Fruit fly (Drosophila melanogaster): Measurements from ENCODE around the gene CG14568.

Gene CG14568

DNA sequence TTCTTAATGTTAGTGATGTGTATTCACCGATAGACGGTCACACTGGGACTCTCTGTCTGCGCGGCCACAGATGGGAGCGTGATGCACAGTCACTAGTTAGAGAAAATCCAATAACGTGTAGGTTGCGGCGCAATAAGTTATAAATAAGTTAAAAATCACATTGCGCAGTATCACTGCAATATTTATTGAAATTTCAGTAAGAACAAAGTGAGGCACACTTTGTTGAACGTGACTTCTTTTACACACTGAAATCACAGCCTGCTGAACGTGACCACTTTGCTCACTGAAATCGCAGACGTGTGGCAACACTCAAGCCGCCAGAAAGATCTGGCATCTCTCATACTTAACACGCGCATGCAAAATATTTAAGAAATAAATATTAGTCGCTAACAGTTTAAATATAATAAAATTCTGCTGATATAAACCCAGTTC, 4.7 kb downstream of the CG14568 start, which contains the start of the genes CG11247 and Polr2H (continued):
- peak; percentile 86 for TF ChIP-seq Smox (GFP tag; optimal IDR thresholded peaks at IDR 0.05)
- peak; percentile 89 for TF ChIP-seq achi (GFP tag; optimal IDR thresholded peaks at IDR 0.05)
- TF ChIP-seq dsx (GFP tag; optimal IDR thresholded peaks at IDR 0.05; ENCODE audit: poor library complexity, severe bottlenecking), result peak; percentile 58
- peak; percentile 76 for TF ChIP-seq Lpt (GFP tag; optimal IDR thresholded peaks at IDR 0.05)
- TF ChIP-seq CG11762 (GFP tag; optimal IDR thresholded peaks at IDR 0.05; ENCODE audit: insufficient read depth), result peak; percentile 70
- TF ChIP-seq svp (GFP tag), result peak; percentile 93
- TF ChIP-seq CG9139 (GFP tag; optimal IDR thresholded peaks at IDR 0.05), result peak; percentile 11
- peak; percentile 88 for TF ChIP-seq topi (GFP tag; optimal IDR thresholded peaks at IDR 0.05)

DNA sequence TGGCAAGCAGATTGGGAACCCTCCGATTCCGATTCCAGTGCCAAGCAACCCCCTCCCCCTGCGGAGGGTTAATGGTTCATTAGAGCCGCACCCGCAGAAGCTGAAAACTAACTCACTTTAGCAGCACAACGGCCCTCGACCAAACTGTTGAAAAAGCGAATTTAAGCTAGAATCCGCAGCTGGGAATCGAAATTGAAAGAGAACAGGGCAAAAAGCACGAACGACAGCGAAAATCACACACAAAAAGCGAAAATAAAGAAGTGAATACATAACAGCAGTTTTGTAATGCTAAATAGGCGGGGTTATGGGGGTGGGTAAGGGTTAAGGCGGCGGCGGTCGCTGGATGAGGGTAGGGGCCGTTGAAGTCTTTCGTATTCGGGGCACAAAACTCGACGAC, 5.6 kb downstream of the CG14568 start:
- no peak for TF ChIP-seq vri (GFP tag; optimal IDR thresholded peaks at IDR 0.05)
- no peak for TF ChIP-seq fd85E (GFP tag; optimal IDR thresholded peaks at IDR 0.05)
- TF ChIP-seq CG6276 (GFP tag; optimal IDR thresholded peaks at IDR 0.05), result no peak
- TF ChIP-seq fkh (GFP tag; optimal IDR thresholded peaks at IDR 0.05), result no peak
- no peak for TF ChIP-seq CG16779 (tag; optimal IDR thresholded peaks at IDR 0.05)
- no peak for TF ChIP-seq Hr39 (GFP tag; optimal IDR thresholded peaks at IDR 0.05)
- no peak for TF ChIP-seq CG11902 (GFP tag; optimal IDR thresholded peaks at IDR 0.05)
- no peak for TF ChIP-seq CG11762 (GFP tag; optimal IDR thresholded peaks at IDR 0.05; ENCODE audit: insufficient read depth)
- TF ChIP-seq CG10669 (GFP tag; optimal IDR thresholded peaks at IDR 0.05), result no peak
- TF ChIP-seq achi (GFP tag; optimal IDR thresholded peaks at IDR 0.05), result no peak
- no peak for TF ChIP-seq CG6808 (GFP tag; optimal IDR thresholded peaks at IDR 0.05)
- no peak for TF ChIP-seq OdsH (GFP tag; optimal IDR thresholded peaks at IDR 0.05)
- TF ChIP-seq CG32006 (GFP tag; optimal IDR thresholded peaks at IDR 0.05), result no peak
- no peak for TF ChIP-seq Eip78C (GFP tag)
- TF ChIP-seq lz (GFP tag; optimal IDR thresholded peaks at IDR 0.05), result no peak
- TF ChIP-seq Sox14 (GFP tag; optimal IDR thresholded peaks at IDR 0.05), result no peak
- TF ChIP-seq cyc (GFP tag; optimal IDR thresholded peaks at IDR 0.05), result no peak
- no peak for TF ChIP-seq Sox102F (GFP tag; optimal IDR thresholded peaks at IDR 0.05)
- no peak for TF ChIP-seq CG10631 (GFP tag; optimal IDR thresholded peaks at IDR 0.05)
- TF ChIP-seq dac (GFP tag; optimal IDR thresholded peaks at IDR 0.05), result no peak

DNA sequence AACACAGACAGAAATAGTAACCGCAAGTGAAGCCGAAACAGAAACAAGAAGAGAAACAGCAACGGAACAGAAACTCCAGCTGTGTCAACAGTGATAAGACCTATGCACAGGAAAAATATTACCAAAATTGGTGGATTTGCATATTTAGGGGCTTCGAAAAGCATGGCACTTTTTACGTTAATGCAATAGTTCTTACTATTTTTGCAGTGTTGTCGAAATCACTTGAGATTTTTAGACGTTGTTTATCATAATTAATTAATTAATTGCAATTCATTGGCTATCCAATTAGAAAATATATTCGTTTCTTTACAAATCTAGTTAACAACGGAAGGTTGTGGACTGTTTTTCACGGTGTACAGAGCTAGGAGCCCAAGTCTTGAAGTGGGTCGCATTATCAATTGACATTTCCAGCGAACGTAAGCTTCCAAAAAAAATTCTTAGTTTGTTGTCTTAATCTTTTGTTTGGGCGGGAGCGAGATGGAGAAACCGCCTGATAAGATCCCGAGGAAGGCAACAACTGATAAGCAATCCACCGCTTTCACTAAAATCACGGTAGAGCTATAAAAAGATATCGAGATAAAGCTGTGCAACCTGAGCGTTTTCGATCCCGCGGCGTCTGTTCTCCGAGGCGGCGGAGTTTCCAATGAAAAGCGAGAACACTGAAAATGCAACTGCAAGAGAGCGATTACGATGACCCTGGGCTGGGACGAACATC, 6.1 kb downstream of the CG14568 start:
- peak; percentile 62 for TF ChIP-seq svp (GFP tag)
- no peak for TF ChIP-seq CG16779 (tag; optimal IDR thresholded peaks at IDR 0.05)
- no peak for TF ChIP-seq Lpt (GFP tag; optimal IDR thresholded peaks at IDR 0.05)
- TF ChIP-seq Eip78C (GFP tag), result peak; percentile 47
- no peak for TF ChIP-seq CG11762 (GFP tag; optimal IDR thresholded peaks at IDR 0.05; ENCODE audit: insufficient read depth)
- TF ChIP-seq CG3919 (GFP tag; optimal IDR thresholded peaks at IDR 0.05), result no peak
- peak; percentile 51 for TF ChIP-seq fkh (GFP tag; optimal IDR thresholded peaks at IDR 0.05)

DNA sequence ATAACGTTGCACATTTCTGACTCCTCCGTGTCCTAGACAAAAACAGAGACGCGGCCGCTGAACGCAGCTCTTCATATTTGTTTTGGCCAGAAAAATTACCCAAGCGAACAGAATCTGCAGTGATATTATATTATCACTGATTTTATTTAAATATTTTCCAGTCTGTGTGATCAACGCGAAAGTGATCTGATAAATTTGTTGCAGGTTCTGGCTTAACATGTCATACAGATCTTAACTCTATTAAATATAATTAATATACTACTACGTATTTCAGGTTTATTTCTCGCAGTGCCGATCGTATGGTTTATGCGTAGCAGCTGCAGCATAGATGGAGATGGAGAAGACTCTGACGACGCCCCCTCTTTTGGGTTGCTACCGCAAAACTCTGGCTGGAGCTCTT, 12.4 kb downstream of the CG14568 start:
- TF ChIP-seq Hr4 (GFP tag; optimal IDR thresholded peaks at IDR 0.05) (no peak), pdm3 (GFP tag; optimal IDR thresholded peaks at IDR 0.05) (peak; percentile 23), CG8119 (GFP tag; IDR thresholded peaks at IDR 0.05) (no peak), CG11902 (GFP tag; optimal IDR thresholded peaks at IDR 0.05) (no peak), lz (GFP tag; optimal IDR thresholded peaks at IDR 0.05) (no peak), CG15336 (GFP tag; IDR thresholded peaks at IDR 0.05) (no peak), vri (GFP tag; optimal IDR thresholded peaks at IDR 0.05) (no peak), svp (GFP tag) (peak; percentile 68), Sox102F (GFP tag; optimal IDR thresholded peaks at IDR 0.05) (peak; percentile 16), CG34406 (GFP tag; optimal IDR thresholded peaks at IDR 0.05) (peak; percentile 8), eg (GFP tag; IDR thresholded peaks at IDR 0.05) (no peak), Smox (GFP tag; optimal IDR thresholded peaks at IDR 0.05) (peak; percentile 6), CG6808 (GFP tag; optimal IDR thresholded peaks at IDR 0.05) (peak; percentile 69), Ets96B (tag; optimal IDR thresholded peaks at IDR 0.05) (peak; percentile 77), CG4318 (GFP tag; optimal IDR thresholded peaks at IDR 0.05) (no peak), Eip93F (GFP tag; optimal IDR thresholded peaks at IDR 0.05) (no peak), dsx (GFP tag; optimal IDR thresholded peaks at IDR 0.05; ENCODE audit: poor library complexity, severe bottlenecking) (peak; percentile 63), Blimp-1 (GFP tag; optimal IDR thresholded peaks at IDR 0.05) (no peak), Ets21C (GFP tag; optimal IDR thresholded peaks at IDR 0.05) (no peak), CG32006 (GFP tag; optimal IDR thresholded peaks at IDR 0.05) (peak; percentile 25), CG10669 (GFP tag; optimal IDR thresholded peaks at IDR 0.05) (peak; percentile 71), net (GFP tag; optimal IDR thresholded peaks at IDR 0.05) (peak; percentile 21), Eip75B (GFP tag; optimal IDR thresholded peaks at IDR 0.05) (peak; percentile 39), CG8632 (GFP tag; optimal IDR thresholded peaks at IDR 0.05) (peak; percentile 18), CG8319 (GFP tag; optimal IDR thresholded peaks at IDR 0.05) (no peak), CG7368 (GFP tag; optimal IDR thresholded peaks at IDR 0.05) (no peak), fd85E (GFP tag; optimal IDR thresholded peaks at IDR 0.05) (no peak), CG3032 (tag; optimal IDR thresholded peaks at IDR 0.05) (peak; percentile 72)

All from whole organism, prepupa.